Fruit fly (Drosophila melanogaster) whole organism, embryonic: ENCODE results near the gene eEF1alpha2.

Experiments
- Aef1 ChIP-seq: fragments of 200-800 bp; sonication (Bioruptor generic); IDR thresholded peaks from 3 replicates; pipeline ENCODE4 v1.3.6; 2022; ENCODE audit warnings: missing biosample characterization, missing genetic modification characterization
- CG10274 ChIP-seq: fragments of 200-800 bp; sonication (Bioruptor generic); optimal IDR thresholded peaks from 3 replicates; lab custom pipeline; 2017; ENCODE audit warnings: missing biosample characterization, mild to moderate bottlenecking, missing genetic modification characterization
- CG10565 ChIP-seq: fragments of 200-800 bp; sonication (Bioruptor generic); optimal IDR thresholded peaks from 3 replicates; lab custom pipeline; 2016; ENCODE audit warnings: missing biosample characterization, mild to moderate bottlenecking, missing genetic modification characterization
- CG10654 ChIP-seq: fragments of 200-800 bp; sonication (Bioruptor generic); optimal IDR thresholded peaks from 2 replicates; lab custom pipeline; 2016; ENCODE audit warnings: missing biosample characterization, missing genetic modification characterization
- CG11093 ChIP-seq: fragments of 200-800 bp; sonication (Bioruptor generic); IDR thresholded peaks from 3 replicates; pipeline ENCODE4 v1.3.6; 2022; ENCODE audit warnings: missing biosample characterization, missing genetic modification characterization
- CG1233 ChIP-seq: fragments of 200-800 bp; sonication (Bioruptor generic); optimal IDR thresholded peaks from 4 replicates; lab custom pipeline; 2018; ENCODE audit warnings: missing biosample characterization, mild to moderate bottlenecking, missing genetic modification characterization
- CG13123 ChIP-seq: fragments of 200-800 bp; sonication (Bioruptor generic); optimal IDR thresholded peaks from 2 replicates; lab custom pipeline; 2016; ENCODE audit warnings: missing biosample characterization, missing genetic modification characterization
- CG14710 ChIP-seq: fragments of 200-800 bp; sonication (Bioruptor generic); optimal IDR thresholded peaks from 3 replicates; lab custom pipeline; 2019; ENCODE audit warnings: missing biosample characterization, mild to moderate bottlenecking, missing genetic modification characterization, moderate library complexity
- CG17385 ChIP-seq: fragments of 200-800 bp; sonication (Bioruptor generic); optimal IDR thresholded peaks from 3 replicates; lab custom pipeline; 2018; ENCODE audit warnings: missing biosample characterization, mild to moderate bottlenecking, missing genetic modification characterization
- CG17612 ChIP-seq: fragments of 200-800 bp; sonication (Bioruptor generic); IDR thresholded peaks from 2 replicates; pipeline ENCODE4 v1.3.6; 2022; ENCODE audit warnings: missing biosample characterization, missing genetic modification characterization
- CG18476 ChIP-seq: fragments of 200-800 bp; sonication (Bioruptor generic); optimal IDR thresholded peaks from 2 replicates; lab custom pipeline; 2016; ENCODE audit warnings: missing biosample characterization, mild to moderate bottlenecking, missing genetic modification characterization
- CG2116 ChIP-seq: fragments of 200-800 bp; sonication (Bioruptor generic); optimal IDR thresholded peaks from 3 replicates; lab custom pipeline; 2018; ENCODE audit warnings: missing biosample characterization, mild to moderate bottlenecking, missing genetic modification characterization
- CG2120 ChIP-seq: fragments of 200-800 bp; sonication (Bioruptor generic); optimal IDR thresholded peaks from 3 replicates; lab custom pipeline; 2016; ENCODE audit warnings: missing biosample characterization, missing genetic modification characterization
- CG34376 ChIP-seq: fragments of 200-800 bp; sonication (Bioruptor generic); optimal IDR thresholded peaks from 2 replicates; lab custom pipeline; 2018; ENCODE audit warnings: missing biosample characterization, mild to moderate bottlenecking, missing genetic modification characterization
- CG6272 ChIP-seq: fragments of 200-800 bp; sonication (Bioruptor generic); IDR thresholded peaks from 2 replicates; pipeline ENCODE4 v1.3.6; 2022; ENCODE audit warnings: missing biosample characterization, missing genetic modification characterization
- CG7357 ChIP-seq: fragments of 200-800 bp; sonication (Bioruptor generic); IDR thresholded peaks from 3 replicates; pipeline ENCODE4 v1.3.6; 2022; ENCODE audit warnings: missing biosample characterization, missing genetic modification characterization
- CG9437 ChIP-seq: fragments of 200-800 bp; sonication (Bioruptor generic); optimal IDR thresholded peaks from 2 replicates; lab custom pipeline; 2018; ENCODE audit warnings: missing biosample characterization, mild to moderate bottlenecking, missing genetic modification characterization
- D19B ChIP-seq: fragments of 200-800 bp; sonication (Bioruptor generic); optimal IDR thresholded peaks from 2 replicates; lab custom pipeline; 2017; ENCODE audit warnings: missing biosample characterization, mild to moderate bottlenecking, missing genetic modification characterization
- Dek ChIP-seq: fragments of 200-800 bp; sonication (Bioruptor generic); optimal IDR thresholded peaks from 3 replicates; lab custom pipeline; 2019; ENCODE audit warnings: missing biosample characterization, mild to moderate bottlenecking, missing genetic modification characterization, moderate library complexity
- Ets97D ChIP-seq: fragments of 200-800 bp; sonication (Bioruptor generic); optimal IDR thresholded peaks from 3 replicates; lab custom pipeline; 2016; ENCODE audit warnings: missing biosample characterization, missing genetic modification characterization
- Mes4 ChIP-seq: fragments of 200-800 bp; sonication (Bioruptor generic); optimal IDR thresholded peaks from 2 replicates; lab custom pipeline; 2016; ENCODE audit warnings: missing biosample characterization, missing genetic modification characterization
- NfI ChIP-seq: fragments of 200-800 bp; sonication (Bioruptor generic); optimal IDR thresholded peaks from 3 replicates; lab custom pipeline; 2018; ENCODE audit warnings: missing biosample characterization, mild to moderate bottlenecking, missing genetic modification characterization, moderate library complexity
- Oli ChIP-seq: fragments of 200-800 bp; sonication (Bioruptor generic); optimal IDR thresholded peaks from 2 replicates; lab custom pipeline; 2018; ENCODE audit warnings: missing biosample characterization, mild to moderate bottlenecking, missing genetic modification characterization, moderate library complexity
- PHDP ChIP-seq: fragments of 200-800 bp; sonication (Bioruptor generic); optimal IDR thresholded peaks from 3 replicates; lab custom pipeline; 2018; ENCODE audit warnings: missing biosample characterization, mild to moderate bottlenecking, missing genetic modification characterization, moderate library complexity
- Xrp1 ChIP-seq: fragments of 200-800 bp; sonication (Bioruptor generic); IDR thresholded peaks from 2 replicates; pipeline ENCODE4 v1.3.6; 2022; ENCODE audit warnings: missing biosample characterization, missing genetic modification characterization
- abd-A ChIP-seq: fragments of 200-800 bp; sonication (Bioruptor generic); optimal IDR thresholded peaks from 3 replicates; lab custom pipeline; 2019; ENCODE audit warnings: missing biosample characterization, mild to moderate bottlenecking, missing genetic modification characterization, moderate library complexity
- br ChIP-seq: fragments of >200 bp; optimal IDR thresholded peaks from 2 replicates; lab custom pipeline; 2017
- caup ChIP-seq: fragments of 200-800 bp; sonication (Bioruptor generic); optimal IDR thresholded peaks from 3 replicates; lab custom pipeline; 2017; ENCODE audit warnings: missing biosample characterization, mild to moderate bottlenecking, missing genetic modification characterization, moderate library complexity; ENCODE audit not compliant: severe bottlenecking
- eyg ChIP-seq: fragments of 200-800 bp; sonication (Bioruptor generic); optimal IDR thresholded peaks from 3 replicates; lab custom pipeline; 2016; ENCODE audit warnings: missing biosample characterization, missing genetic modification characterization
- fru ChIP-seq: fragments of >200 bp; optimal IDR thresholded peaks from 2 replicates; lab custom pipeline; 2017
- gfzf ChIP-seq: fragments of 200-800 bp; sonication (Bioruptor generic); optimal IDR thresholded peaks from 2 replicates; lab custom pipeline; 2016; ENCODE audit warnings: missing biosample characterization, mild to moderate bottlenecking, missing genetic modification characterization, moderate library complexity
- hbn ChIP-seq: fragments of 200-800 bp; sonication (Bioruptor generic); IDR thresholded peaks from 2 replicates; pipeline ENCODE4 v1.3.6; 2022; ENCODE audit warnings: missing biosample characterization, missing genetic modification characterization; ENCODE audit not compliant: partially characterized antibody
- kah ChIP-seq: fragments of 200-800 bp; sonication (Bioruptor generic); optimal IDR thresholded peaks from 2 replicates; lab custom pipeline; 2018; ENCODE audit warnings: missing biosample characterization, mild to moderate bottlenecking, missing genetic modification characterization
- kay ChIP-seq: fragments of 200-800 bp; sonication (Bioruptor generic); optimal IDR thresholded peaks from 2 replicates; lab custom pipeline; 2016; ENCODE audit warnings: missing biosample characterization, missing genetic modification characterization
- kni ChIP-seq: fragments of 200-800 bp; sonication (Bioruptor generic); optimal IDR thresholded peaks from 3 replicates; lab custom pipeline; 2017; ENCODE audit warnings: mild to moderate bottlenecking, missing biosample characterization, missing genetic modification reagents, missing genetic modification characterization
- nerfin-2 ChIP-seq: fragments of 200-800 bp; sonication (Bioruptor generic); IDR thresholded peaks from 2 replicates; pipeline ENCODE4 v1.3.6; 2022; ENCODE audit warnings: missing biosample characterization, missing genetic modification characterization; ENCODE audit not compliant: partially characterized antibody
- oc ChIP-seq: fragments of 200-800 bp; sonication (Bioruptor generic); optimal IDR thresholded peaks from 2 replicates; lab custom pipeline; 2018; ENCODE audit warnings: missing biosample characterization, mild to moderate bottlenecking, missing genetic modification characterization, moderate library complexity
- p53 ChIP-seq: fragments of 200-800 bp; sonication (Bioruptor generic); optimal IDR thresholded peaks from 2 replicates; lab custom pipeline; 2016; ENCODE audit warnings: missing biosample characterization, missing genetic modification characterization
- pb ChIP-seq: fragments of 200-800 bp; sonication (Bioruptor generic); optimal IDR thresholded peaks from 3 replicates; lab custom pipeline; 2016; ENCODE audit warnings: missing biosample characterization, missing genetic modification characterization
- phol ChIP-seq: fragments of 200-800 bp; sonication (Bioruptor generic); optimal IDR thresholded peaks from 3 replicates; lab custom pipeline; 2018; ENCODE audit warnings: missing biosample characterization, mild to moderate bottlenecking, missing genetic modification characterization, moderate library complexity
- schlank ChIP-seq: fragments of 200-800 bp; sonication (Bioruptor generic); optimal IDR thresholded peaks from 2 replicates; lab custom pipeline; 2018; ENCODE audit warnings: missing biosample characterization, mild to moderate bottlenecking, missing genetic modification characterization
- slp2 ChIP-seq: fragments of 200-800 bp; sonication (Bioruptor generic); optimal IDR thresholded peaks from 2 replicates; lab custom pipeline; 2016; ENCODE audit warnings: missing biosample characterization, missing genetic modification characterization
- so ChIP-seq: fragments of 200-800 bp; sonication (Bioruptor generic); IDR thresholded peaks from 3 replicates; pipeline ENCODE4 v1.3.6; 2022; ENCODE audit warnings: missing biosample characterization, missing genetic modification characterization
- tin ChIP-seq: fragments of 200-800 bp; sonication (Bioruptor generic); optimal IDR thresholded peaks from 3 replicates; lab custom pipeline; 2016; ENCODE audit warnings: missing biosample characterization, missing genetic modification characterization
- trem ChIP-seq: fragments of 200-800 bp; optimal IDR thresholded peaks from 3 replicates; lab custom pipeline; 2019; ENCODE audit warnings: missing biosample characterization, mild to moderate bottlenecking, missing genetic modification characterization, moderate library complexity
- twi ChIP-seq: fragments of 200-800 bp; optimal IDR thresholded peaks from 2 replicates; lab custom pipeline; 2019; ENCODE audit warnings: missing biosample characterization, mild to moderate bottlenecking, missing genetic modification characterization, moderate library complexity
- tx ChIP-seq: fragments of 200-800 bp; sonication (Bioruptor generic); optimal IDR thresholded peaks from 2 replicates; lab custom pipeline; 2016; ENCODE audit warnings: missing biosample characterization, missing genetic modification characterization
- unpg ChIP-seq: fragments of 200-800 bp; sonication (Bioruptor generic); optimal IDR thresholded peaks from 3 replicates; lab custom pipeline; 2018; ENCODE audit warnings: missing biosample characterization, mild to moderate bottlenecking, missing genetic modification characterization, moderate library complexity
- vnd ChIP-seq: fragments of 200-800 bp; sonication (Bioruptor generic); IDR thresholded peaks from 3 replicates; pipeline ENCODE4 v1.3.6; 2022; ENCODE audit warnings: missing biosample characterization, missing genetic modification characterization; ENCODE audit not compliant: partially characterized antibody

Gene eEF1alpha2

dm6 chr3R:31717299-31718167 is 20.7 kb upstream of the eEF1alpha2 start (continued):
- peak; percentile 52 for TF ChIP-seq schlank (tag; lab: Kevin White, UChicago)
- TF ChIP-seq oc (tag; lab: Kevin White, UChicago), result peak; percentile 31
- TF ChIP-seq br, result no peak
- peak; percentile 29 for TF ChIP-seq CG34376
- TF ChIP-seq CG13123 (GFP tag; lab: Kevin White, UChicago), result no peak
- TF ChIP-seq kah (GFP tag; lab: Kevin White, UChicago), result no peak
- no peak for TF ChIP-seq twi (tag; lab: Kevin White, UChicago)
- no peak for TF ChIP-seq gfzf
- no peak for TF ChIP-seq CG2116 (GFP tag; lab: Kevin White, UChicago)
- TF ChIP-seq Dek (tag; lab: Kevin White, UChicago), result peak; percentile 14
- no peak for TF ChIP-seq fru (lab: Kevin White, UChicago)
- TF ChIP-seq NfI (GFP tag; lab: Kevin White, UChicago), result peak; percentile 66
- TF ChIP-seq Oli (tag; lab: Kevin White, UChicago), result peak; percentile 74
- peak; percentile 32; the same call in 1 of the 2 replicates for TF ChIP-seq CG17612 (GFP tag; lab: Robert Waterston, UW)
- TF ChIP-seq PHDP (tag; lab: Kevin White, UChicago), result peak; percentile 68
- TF ChIP-seq caup (GFP tag; lab: Kevin White, UChicago), result peak; percentile 38
- TF ChIP-seq so (GFP tag; lab: Robert Waterston, UW), result 0 out of 3 replicates have a peak, but pooled peaks have one; percentile 19
- peak; percentile 18 for TF ChIP-seq eyg (GFP tag; lab: Kevin White, UChicago)
- no peak for TF ChIP-seq nerfin-2 (GFP tag; lab: Robert Waterston, UW)
- peak; percentile 52 for TF ChIP-seq CG10654 (GFP tag; lab: Kevin White, UChicago)
- peak; percentile 64 for TF ChIP-seq Xrp1 (GFP tag; lab: Robert Waterston, UW)
- TF ChIP-seq Mes4, result peak; percentile 58
- peak; percentile 41 for TF ChIP-seq CG17385 (GFP tag; lab: Kevin White, UChicago)
- peak; percentile 54; the same call in 2 of the 3 replicates for TF ChIP-seq CG7357 (GFP tag; lab: Robert Waterston, UW)
- peak; percentile 39 for TF ChIP-seq CG10274
- no peak for TF ChIP-seq Ets97D (GFP tag; lab: Kevin White, UChicago)
- peak; percentile 25 for TF ChIP-seq D19B (GFP tag; lab: Kevin White, UChicago)
- TF ChIP-seq slp2 (GFP tag; lab: Kevin White, UChicago), result peak; percentile 1
- TF ChIP-seq CG14710 (tag; lab: Kevin White, UChicago), result peak; percentile 19
- no peak for TF ChIP-seq hbn (GFP tag; lab: Robert Waterston, UW)
- peak; percentile 59 for TF ChIP-seq tx (GFP tag; lab: Kevin White, UChicago)
- TF ChIP-seq CG11093, result no peak; the same call in 2 of the 3 replicates
- no peak for TF ChIP-seq trem (tag; lab: Kevin White, UChicago)
- TF ChIP-seq CG18476 (GFP tag; lab: Kevin White, UChicago), result no peak
- peak; percentile 51 for TF ChIP-seq CG9437 (GFP tag; lab: Kevin White, UChicago)
- no peak for TF ChIP-seq kni (GFP tag; lab: Kevin White, UChicago)
- no peak for TF ChIP-seq p53 (GFP tag; lab: Kevin White, UChicago)
- no peak for TF ChIP-seq CG10565 (GFP tag; lab: Kevin White, UChicago)
- TF ChIP-seq CG1233 (GFP tag; lab: Kevin White, UChicago), result peak; percentile 41
- peak; percentile 79 for TF ChIP-seq CG2120
- TF ChIP-seq tin, result peak; percentile 12
- TF ChIP-seq phol (tag; lab: Kevin White, UChicago), result peak; percentile 59
- TF ChIP-seq abd-A (tag; lab: Kevin White, UChicago), result peak; percentile 88
- peak; percentile 47 for TF ChIP-seq kay
- peak; percentile 61 for TF ChIP-seq unpg
- TF ChIP-seq CG6272 (GFP tag; lab: Robert Waterston, UW), result no peak
- peak; percentile 61 for TF ChIP-seq Aef1 (GFP tag; lab: Robert Waterston, UW)
- TF ChIP-seq vnd (GFP tag; lab: Robert Waterston, UW), result no peak
- TF ChIP-seq pb (GFP tag; lab: Kevin White, UChicago), result peak; percentile 52
